Fruit fly (Drosophila melanogaster) whole organism, embryonic: ENCODE results near the gene Gmppb.

ENCODE experiments used
- Awh ChIP-seq: fragments of 200-800 bp; sonication (Bioruptor generic); IDR thresholded peaks from 2 replicates; pipeline ENCODE4, ENCODE4 v1.3.6; 2022; ENCODE audit warnings: missing biosample characterization, missing genetic modification characterization
- CG10543 ChIP-seq: fragments of 200-800 bp; sonication (Bioruptor generic); optimal IDR thresholded peaks from 3 replicates; lab custom pipeline; 2017; ENCODE audit warnings: missing biosample characterization, mild to moderate bottlenecking, missing genetic modification characterization, moderate library complexity
- CG13123 ChIP-seq: fragments of 200-800 bp; sonication (Bioruptor generic); optimal IDR thresholded peaks from 2 replicates; lab custom pipeline; 2016; ENCODE audit warnings: missing biosample characterization, missing genetic modification characterization
- CG14860 ChIP-seq: fragments of 200-800 bp; sonication (Bioruptor generic); IDR thresholded peaks from 3 replicates; pipeline ENCODE4 v1.3.6; 2022; ENCODE audit warnings: missing biosample characterization, missing genetic modification characterization; ENCODE audit not compliant: partially characterized antibody
- CG1832 ChIP-seq: fragments of 200-800 bp; sonication (Bioruptor generic); optimal IDR thresholded peaks from 2 replicates; lab custom pipeline; 2017; ENCODE audit warnings: missing biosample characterization, mild to moderate bottlenecking, missing genetic modification characterization, inconsistent platforms
- CG18619 ChIP-seq: fragments of 200-800 bp; sonication (Bioruptor generic); optimal IDR thresholded peaks from 3 replicates; lab custom pipeline; 2017; ENCODE audit warnings: missing biosample characterization, mild to moderate bottlenecking, missing genetic modification characterization
- CG4282 ChIP-seq: fragments of 200-800 bp; sonication (Bioruptor generic); optimal IDR thresholded peaks from 2 replicates; lab custom pipeline; 2016; ENCODE audit warnings: missing biosample characterization, missing genetic modification characterization
- CG43689 ChIP-seq: fragments of 200-800 bp; sonication (Bioruptor generic); IDR thresholded peaks from 2 replicates; pipeline ENCODE4 v1.3.6; 2022; ENCODE audit warnings: missing biosample characterization, missing genetic modification characterization
- CG4707 ChIP-seq: fragments of 200-800 bp; sonication (Bioruptor generic); optimal IDR thresholded peaks from 2 replicates; lab custom pipeline; 2018; ENCODE audit warnings: missing biosample characterization, mild to moderate bottlenecking, missing genetic modification characterization, moderate library complexity
- CG5180 ChIP-seq: fragments of 200-800 bp; sonication (Bioruptor generic); optimal IDR thresholded peaks from 3 replicates; lab custom pipeline; 2017; ENCODE audit warnings: missing biosample characterization, missing genetic modification characterization, mild to moderate bottlenecking, moderate library complexity, missing genetic modification reagents
- CG6254 ChIP-seq: fragments of 200-800 bp; sonication (Bioruptor generic); optimal IDR thresholded peaks from 3 replicates; lab custom pipeline; 2017; ENCODE audit warnings: mild to moderate bottlenecking, missing biosample characterization, missing genetic modification reagents, missing genetic modification characterization
- CG7987 ChIP-seq: fragments of 200-800 bp; sonication (Bioruptor generic); optimal IDR thresholded peaks from 2 replicates; lab custom pipeline; 2018; ENCODE audit warnings: missing biosample characterization, mild to moderate bottlenecking, missing genetic modification characterization, moderate library complexity
- CG9215 ChIP-seq: fragments of 200-800 bp; sonication (Bioruptor generic); IDR thresholded peaks from 2 replicates; pipeline ENCODE4 v1.3.6; 2022; ENCODE audit warnings: missing biosample characterization, missing genetic modification characterization
- CG9727 ChIP-seq: fragments of 200-800 bp; sonication (Bioruptor generic); optimal IDR thresholded peaks from 3 replicates; lab custom pipeline; 2017; ENCODE audit warnings: missing biosample characterization, mild to moderate bottlenecking, missing genetic modification characterization
- CG9932 ChIP-seq: fragments of 200-800 bp; sonication (Bioruptor generic); IDR thresholded peaks from 2 replicates; pipeline ENCODE4 v1.3.6; 2022; ENCODE audit warnings: missing biosample characterization, missing genetic modification characterization
- D ChIP-seq, 2 experiments: fragments of 200-800 bp in 1 of 2; fragments of >200 bp in 1 of 2; sonication (Bioruptor generic) in 1 of 2; optimal IDR thresholded peaks; 2 replicates in 1 of 2; 3 replicates in 1 of 2; lab custom pipeline; 2017; ENCODE audit warnings: mild to moderate bottlenecking in 1 of 2, missing biosample characterization in 1 of 2, missing genetic modification characterization in 1 of 2, missing genetic modification reagents in 1 of 2
- Dad ChIP-seq: fragments of 200-800 bp; sonication (Bioruptor generic); optimal IDR thresholded peaks from 3 replicates; lab custom pipeline; 2016; ENCODE audit warnings: missing biosample characterization, missing genetic modification characterization
- E2f2 ChIP-seq: fragments of 200-800 bp; sonication (Bioruptor generic); IDR thresholded peaks from 2 replicates; pipeline ENCODE4 v1.3.6; 2022; ENCODE audit warnings: missing biosample characterization, missing genetic modification characterization
- ERR ChIP-seq: fragments of 200-800 bp; sonication (Bioruptor generic); optimal IDR thresholded peaks from 2 replicates; lab custom pipeline; 2016; ENCODE audit warnings: missing biosample characterization, missing genetic modification characterization
- HmgD ChIP-seq: fragments of 200-800 bp; sonication (Bioruptor generic); optimal IDR thresholded peaks from 3 replicates; lab custom pipeline; 2016; ENCODE audit warnings: missing biosample characterization, missing genetic modification characterization
- Hmr ChIP-seq: fragments of 200-800 bp; sonication (Bioruptor generic); optimal IDR thresholded peaks from 3 replicates; lab custom pipeline; 2017; ENCODE audit warnings: mild to moderate bottlenecking, missing biosample characterization, missing genetic modification reagents, missing genetic modification characterization
- Hsf ChIP-seq: fragments of 200-800 bp; sonication (Bioruptor generic); optimal IDR thresholded peaks from 3 replicates; lab custom pipeline; 2016; ENCODE audit warnings: missing biosample characterization, missing genetic modification characterization
- MTF-1 ChIP-seq: fragments of 200-800 bp; sonication (Bioruptor generic); optimal IDR thresholded peaks from 2 replicates; lab custom pipeline; 2018; ENCODE audit warnings: missing biosample characterization, mild to moderate bottlenecking, missing genetic modification characterization, borderline replicate concordance
- Mad ChIP-seq: fragments of 200-800 bp; sonication (Bioruptor generic); optimal IDR thresholded peaks from 2 replicates; lab custom pipeline; 2016; ENCODE audit warnings: missing biosample characterization, missing genetic modification characterization
- NC2β ChIP-seq: fragments of 200-800 bp; sonication (Bioruptor generic); optimal IDR thresholded peaks from 2 replicates; lab custom pipeline; 2016; ENCODE audit warnings: missing biosample characterization, missing genetic modification characterization
- bigmax ChIP-seq: fragments of 200-800 bp; sonication (Bioruptor generic); optimal IDR thresholded peaks from 2 replicates; lab custom pipeline; 2018; ENCODE audit warnings: missing biosample characterization, mild to moderate bottlenecking, missing genetic modification characterization
- chif ChIP-seq, 2 experiments: fragments of 200-800 bp; sonication (Bioruptor generic); optimal IDR thresholded peaks; 3 replicates each; lab custom pipeline; 2016; ENCODE audit warnings: missing biosample characterization in 2 of 2, missing genetic modification characterization in 2 of 2
- dan ChIP-seq: fragments of 200-800 bp; sonication (Bioruptor generic); IDR thresholded peaks from 2 replicates; pipeline ENCODE4 v1.3.6; 2022; ENCODE audit warnings: missing biosample characterization, missing genetic modification characterization
- dmrt99B ChIP-seq: fragments of 200-800 bp; sonication (Bioruptor generic); optimal IDR thresholded peaks from 2 replicates; lab custom pipeline; 2018; ENCODE audit warnings: missing biosample characterization, mild to moderate bottlenecking, missing genetic modification characterization, moderate library complexity
- esg ChIP-seq: fragments of 200-800 bp; sonication (Bioruptor generic); conservative IDR thresholded peaks from 2 replicates; pipeline ENCODE4 v1.3.6; 2022; ENCODE audit warnings: missing biosample characterization, missing genetic modification characterization
- gcm2 ChIP-seq: fragments of 200-800 bp; sonication (Bioruptor generic); optimal IDR thresholded peaks from 2 replicates; lab custom pipeline; 2016; ENCODE audit warnings: missing biosample characterization, missing genetic modification characterization
- grau ChIP-seq: fragments of 200-800 bp; optimal IDR thresholded peaks from 3 replicates; lab custom pipeline; 2019; ENCODE audit warnings: missing biosample characterization, mild to moderate bottlenecking, missing genetic modification characterization, moderate library complexity
- hth ChIP-seq: fragments of >200 bp; optimal IDR thresholded peaks from 2 replicates; lab custom pipeline; 2017; ENCODE audit warnings: inconsistent platforms
- insv ChIP-seq, 2 experiments: fragments of 200-800 bp; sonication (Bioruptor generic); optimal IDR thresholded peaks; 3 replicates each; lab custom pipeline; 2016 to 2018; ENCODE audit warnings: missing biosample characterization in 2 of 2, missing genetic modification characterization in 2 of 2
- kay ChIP-seq: fragments of 200-800 bp; sonication (Bioruptor generic); optimal IDR thresholded peaks from 2 replicates; lab custom pipeline; 2016; ENCODE audit warnings: missing biosample characterization, missing genetic modification characterization
- maf-S ChIP-seq: fragments of 200-800 bp; sonication (Bioruptor generic); optimal IDR thresholded peaks from 2 replicates; lab custom pipeline; 2016; ENCODE audit warnings: missing biosample characterization, missing genetic modification characterization
- odd ChIP-seq: fragments of 200-800 bp; sonication (Bioruptor generic); optimal IDR thresholded peaks from 2 replicates; lab custom pipeline; 2017; ENCODE audit warnings: missing biosample characterization, mild to moderate bottlenecking, missing genetic modification characterization
- otp ChIP-seq: fragments of 200-800 bp; sonication (Bioruptor generic); IDR thresholded peaks from 3 replicates; pipeline ENCODE4, ENCODE4 v1.3.6; 2022; ENCODE audit warnings: missing biosample characterization, missing genetic modification characterization
- ro ChIP-seq: fragments of 200-800 bp; sonication (Bioruptor generic); IDR thresholded peaks from 2 replicates; pipeline ENCODE4 v1.3.6; 2022; ENCODE audit warnings: missing biosample characterization, missing genetic modification characterization
- salm ChIP-seq: fragments of 200-800 bp; sonication (Bioruptor generic); optimal IDR thresholded peaks from 2 replicates; lab custom pipeline; 2018; ENCODE audit warnings: missing biosample characterization, mild to moderate bottlenecking, missing genetic modification characterization
- schlank ChIP-seq: fragments of 200-800 bp; sonication (Bioruptor generic); optimal IDR thresholded peaks from 2 replicates; lab custom pipeline; 2018; ENCODE audit warnings: missing biosample characterization, mild to moderate bottlenecking, missing genetic modification characterization
- sens-2 ChIP-seq: fragments of 200-800 bp; sonication (Bioruptor generic); IDR thresholded peaks from 2 replicates; pipeline ENCODE4 v1.3.6; 2022; ENCODE audit warnings: missing biosample characterization, missing genetic modification characterization
- sqz ChIP-seq: fragments of 200-800 bp; sonication (Bioruptor generic); optimal IDR thresholded peaks from 3 replicates; lab custom pipeline; 2018; ENCODE audit warnings: missing biosample characterization, mild to moderate bottlenecking, missing genetic modification characterization
- tio ChIP-seq: fragments of 200-800 bp; sonication (Bioruptor generic); optimal IDR thresholded peaks from 2 replicates; lab custom pipeline; 2017; ENCODE audit warnings: missing biosample characterization, missing genetic modification characterization, inconsistent platforms
- trem ChIP-seq: fragments of 200-800 bp; optimal IDR thresholded peaks from 3 replicates; lab custom pipeline; 2019; ENCODE audit warnings: missing biosample characterization, mild to moderate bottlenecking, missing genetic modification characterization, moderate library complexity
- twi ChIP-seq: fragments of 200-800 bp; optimal IDR thresholded peaks from 2 replicates; lab custom pipeline; 2019; ENCODE audit warnings: missing biosample characterization, mild to moderate bottlenecking, missing genetic modification characterization, moderate library complexity
- unpg ChIP-seq: fragments of 200-800 bp; sonication (Bioruptor generic); optimal IDR thresholded peaks from 3 replicates; lab custom pipeline; 2018; ENCODE audit warnings: missing biosample characterization, mild to moderate bottlenecking, missing genetic modification characterization, moderate library complexity
- vfl ChIP-seq: fragments of 200-800 bp; sonication (Bioruptor generic); optimal IDR thresholded peaks from 2 replicates; lab custom pipeline; 2016; ENCODE audit warnings: missing biosample characterization, missing genetic modification characterization
- wor ChIP-seq: fragments of 200-800 bp; sonication (Bioruptor generic); IDR thresholded peaks from 2 replicates; pipeline ENCODE4 v1.3.6; 2022; ENCODE audit warnings: missing biosample characterization, missing genetic modification characterization
- zfh1 ChIP-seq: fragments of 200-800 bp; sonication (Bioruptor generic); IDR thresholded peaks from 3 replicates; pipeline ENCODE4 v1.3.6; 2022; ENCODE audit warnings: missing biosample characterization, missing genetic modification characterization
- zfh2 ChIP-seq: fragments of 200-800 bp; sonication (Bioruptor generic); optimal IDR thresholded peaks from 2 replicates; lab custom pipeline; 2016; ENCODE audit warnings: missing biosample characterization, missing genetic modification characterization

Gene Gmppb

DNA sequence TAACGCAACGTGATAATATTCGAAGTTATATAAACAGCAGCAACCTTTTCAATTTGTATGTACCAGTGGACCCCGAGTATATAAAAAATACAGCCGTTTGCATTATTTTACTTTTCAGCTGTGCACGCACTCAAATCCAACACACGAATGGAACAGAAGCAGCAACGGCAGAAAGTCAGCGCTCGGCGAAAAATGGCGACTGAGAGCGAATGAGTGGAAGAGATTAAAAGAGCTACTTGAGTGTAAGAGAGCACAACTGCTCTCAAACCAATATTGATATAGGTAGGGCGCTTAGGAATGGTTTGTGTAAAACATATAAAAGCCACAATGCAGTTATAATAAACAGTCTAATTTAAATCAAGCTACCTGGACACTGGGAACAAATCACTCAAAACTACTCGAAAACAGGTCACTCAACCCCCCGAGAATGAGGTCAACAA, 4.9 kb upstream of the Gmppb start (continued):
- TF ChIP-seq CG9215 (GFP tag; lab: Robert Waterston, UW) (no peak), tio (GFP tag; lab: Kevin White, UChicago) (no peak), CG9727 (GFP tag; lab: Kevin White, UChicago) (peak; percentile 69), CG4282 (peak; percentile 77), gcm2 (peak; percentile 30), CG43689 (no peak), zfh2 (GFP tag; lab: Kevin White, UChicago) (no peak), CG4707 (GFP tag; lab: Kevin White, UChicago) (peak; percentile 77), Mad (GFP tag; lab: Kevin White, UChicago) (peak; percentile 24), salm (tag; lab: Kevin White, UChicago) (peak; percentile 65), MTF-1 (GFP tag; lab: Kevin White, UChicago) (peak; percentile 89), Dad (no peak), hth (lab: Kevin White, UChicago) (no peak), E2f2 (GFP tag; lab: Robert Waterston, UW) (peak; percentile 29; the same call in 1 of the 2 replicates), D (optimal IDR thresholded peaks at IDR 0.05; lab: Kevin White, UChicago) (no peak), D (GFP tag; optimal IDR thresholded peaks at IDR 0.05; lab: Kevin White, UChicago) (peak; percentile 65), dmrt99B (tag; lab: Kevin White, UChicago) (peak; percentile 58), CG10543 (peak; percentile 73), maf-S (peak; percentile 70), CG5180 (GFP tag; lab: Kevin White, UChicago) (peak; percentile 67), schlank (no peak), CG1832 (GFP tag; lab: Kevin White, UChicago) (no peak), NC2β (GFP tag; lab: Kevin White, UChicago) (peak; percentile 60), insv (GFP tag; optimal IDR thresholded peaks at IDR 0.05; lab: Kevin White, UChicago) (peak in 1 of 2 experiments; percentile 39), CG9932 (GFP tag; lab: Robert Waterston, UW) (no peak), CG14860 (GFP tag; lab: Robert Waterston, UW) (no peak), ro (no peak), unpg (GFP tag; lab: Kevin White, UChicago) (peak; percentile 63), kay (GFP tag; lab: Kevin White, UChicago) (peak; percentile 3), otp (GFP tag; lab: Robert Waterston, UW) (peak; percentile 80), CG7987 (GFP tag; lab: Kevin White, UChicago) (peak; percentile 85), HmgD (GFP tag; lab: Kevin White, UChicago) (peak; percentile 14), vfl (GFP tag; lab: Kevin White, UChicago) (peak; percentile 7), Awh (GFP tag; lab: Robert Waterston, UW) (peak; percentile 82), CG6254 (GFP tag; lab: Kevin White, UChicago) (peak; percentile 55), odd (GFP tag; lab: Kevin White, UChicago) (peak; percentile 83), CG13123 (GFP tag; lab: Kevin White, UChicago) (peak; percentile 72), bigmax (GFP tag; lab: Kevin White, UChicago) (no peak), chif (GFP tag; optimal IDR thresholded peaks at IDR 0.05; lab: Kevin White, UChicago) (peak in 1 of 2 experiments; percentile 26), grau (peak; percentile 32), sqz (GFP tag; lab: Kevin White, UChicago) (peak; percentile 73), trem (tag; lab: Kevin White, UChicago) (peak; percentile 13), Hsf (GFP tag; lab: Kevin White, UChicago) (no peak), sens-2 (0 out of 2 replicates have a peak, but pooled peaks have one; percentile 42), wor (GFP tag; lab: Robert Waterston, UW) (no peak), twi (tag; lab: Kevin White, UChicago) (no peak), CG18619 (peak; percentile 42), esg (GFP tag; lab: Robert Waterston, UW) (no peak), zfh1 (GFP tag; lab: Robert Waterston, UW) (peak; percentile 41; the same call in 1 of the 3 replicates), Hmr (GFP tag; lab: Kevin White, UChicago) (peak; percentile 79), dan (GFP tag; lab: Robert Waterston, UW) (no peak), ERR (GFP tag; lab: Kevin White, UChicago) (no peak)
